Fruit fly (Drosophila melanogaster): Measurements from ENCODE around the gene Nmnat.

- TF ChIP-seq CG34224 (GFP tag; IDR thresholded peaks at IDR 0.05; ENCODE audit: partially characterized antibody) (no peak), Ravus (GFP tag; IDR thresholded peaks at IDR 0.05) (no peak), jumu (GFP tag; optimal IDR thresholded peaks at IDR 0.05) (no peak), ttk (GFP tag; IDR thresholded peaks at IDR 0.05) (no peak), Drgx (GFP tag; IDR thresholded peaks at IDR 0.05) (no peak), trem (tag; optimal IDR thresholded peaks at IDR 0.05) (no peak), MTF-1 (GFP tag; optimal IDR thresholded peaks at IDR 0.05; ENCODE audit: borderline replicate concordance) (no peak), CG18011 (GFP tag; optimal IDR thresholded peaks at IDR 0.05) (no peak), CG5953 (GFP tag; IDR thresholded peaks at IDR 0.05) (no peak)
Measured at dm6 chr3R:24931856-24932255, 13.2 kb upstream of the Nmnat start, which contains the start of gene CG11771.
